Fruit fly (Drosophila melanogaster) whole organism, larva: ENCODE measurements around the gene CG15332.

Experiments
- noc ChIP-seq: fragments of 200-800 bp; sonication (Bioruptor generic); optimal IDR thresholded peaks from 3 replicates; lab custom pipeline; 2019; ENCODE audit warnings: missing biosample characterization, mild to moderate bottlenecking, missing genetic modification characterization, moderate library complexity

The CG15332 gene

DNA sequence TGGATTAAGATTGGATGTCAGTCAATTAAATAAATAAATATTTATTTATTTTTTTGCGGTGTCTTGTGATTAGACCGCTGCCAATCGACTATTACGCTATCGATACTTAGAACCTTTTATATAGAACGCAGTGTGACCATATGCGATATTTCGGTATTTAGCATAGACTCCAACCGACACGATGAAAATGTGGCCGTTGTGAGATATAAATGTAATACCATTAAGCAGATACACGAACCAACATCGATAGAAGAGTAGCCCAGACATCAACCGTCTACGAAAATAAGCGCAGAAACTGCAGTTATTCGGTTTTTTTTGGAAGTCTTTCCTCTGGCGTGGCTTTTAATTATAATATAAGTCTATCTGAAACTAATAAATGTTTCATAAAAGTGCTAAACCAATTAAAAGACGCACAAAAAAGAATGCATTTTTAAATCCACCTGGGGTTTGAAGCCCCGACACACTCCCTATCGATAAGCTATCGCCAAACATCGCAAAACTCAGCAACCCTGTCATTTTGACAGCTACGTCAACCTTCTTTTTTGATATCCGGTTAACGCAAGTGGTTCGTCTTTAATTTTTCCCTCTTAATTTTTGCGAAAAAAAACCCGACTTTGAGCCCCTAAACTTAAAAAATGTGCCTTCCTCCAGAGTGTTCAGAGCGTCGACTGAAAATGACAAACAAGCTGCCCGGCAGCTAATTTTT lies 22.4 kb downstream of the CG15332 start, which contains the start of the genes Dhdds and RpS14a:
Gene Dhdds, minus strand, starts transcription at position 142 of the 706 bp plus-strand sequence.
Gene RpS14a, plus strand, starts transcription at position 533 of the 706 bp plus-strand sequence.
- peak; percentile 8 for TF ChIP-seq noc (tag; lab: Kevin White, UChicago)

DNA sequence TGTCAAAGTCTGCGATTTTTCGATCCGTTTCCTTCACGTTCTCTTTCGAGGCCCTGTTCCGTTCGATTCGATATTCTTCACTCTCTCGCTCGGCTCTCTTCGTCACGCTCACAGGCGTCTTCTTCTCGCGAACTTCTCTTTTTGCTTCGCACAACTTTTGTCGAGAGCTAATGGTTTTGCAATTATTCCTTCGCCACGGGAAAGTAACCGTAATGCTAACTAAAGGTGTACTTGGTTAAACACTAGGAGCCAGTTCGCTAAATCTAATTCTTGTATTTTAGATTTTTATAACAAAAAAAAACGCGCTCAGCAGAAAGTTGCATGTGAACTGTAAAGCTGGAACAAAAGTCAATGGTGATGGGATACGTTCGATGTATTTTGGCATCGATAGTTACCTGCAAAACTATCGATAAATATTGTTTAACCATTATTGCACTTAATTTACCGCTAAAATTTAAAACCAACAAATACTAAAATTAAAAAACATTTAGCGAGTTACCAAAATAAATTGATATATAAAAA lies 24.7 kb downstream of the CG15332 start, which contains the start of gene mahe:
Gene mahe, minus strand, starts transcription at position 355 of the 522 bp plus-strand sequence.
- TF ChIP-seq noc (tag; lab: Kevin White, UChicago), result no peak

DNA sequence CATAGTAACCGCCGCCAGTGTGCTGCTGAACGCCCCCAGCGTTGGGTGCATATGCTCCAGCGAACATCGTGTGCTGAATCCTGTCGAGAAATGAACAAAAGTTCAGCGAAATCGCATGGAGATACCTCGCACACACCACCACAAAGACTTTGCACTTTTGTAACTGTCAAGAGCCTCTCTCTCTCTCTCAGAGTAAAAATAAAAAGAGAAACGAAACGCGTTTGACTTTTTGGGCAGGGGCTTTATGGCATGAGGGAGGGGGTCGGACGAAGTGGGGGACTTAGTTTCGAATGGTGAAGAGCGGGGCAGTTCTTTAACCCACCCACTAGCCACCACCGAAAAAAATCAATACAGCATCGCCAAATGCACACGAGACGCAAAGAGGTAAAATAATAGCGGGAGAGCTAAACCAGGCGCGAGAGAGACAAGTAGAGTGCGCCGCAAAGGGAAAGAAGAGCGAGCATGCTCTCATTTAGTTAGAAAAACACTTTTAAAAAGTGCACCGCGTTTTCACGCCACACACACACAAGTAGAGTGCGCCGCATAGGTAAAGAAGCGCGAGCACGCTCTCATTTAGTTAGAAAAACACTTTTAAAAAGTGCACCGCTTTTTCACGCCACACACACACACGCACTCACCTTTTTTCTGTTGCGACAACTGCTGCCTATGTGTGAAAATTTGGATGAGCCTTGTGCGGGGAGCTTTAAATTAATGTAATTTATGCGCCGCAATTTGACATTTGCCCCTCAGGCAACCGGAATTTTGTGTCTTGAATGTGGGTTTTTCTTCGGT lies 25.4 kb downstream of the CG15332 start:
- TF ChIP-seq noc (tag; lab: Kevin White, UChicago), result no peak

DNA sequence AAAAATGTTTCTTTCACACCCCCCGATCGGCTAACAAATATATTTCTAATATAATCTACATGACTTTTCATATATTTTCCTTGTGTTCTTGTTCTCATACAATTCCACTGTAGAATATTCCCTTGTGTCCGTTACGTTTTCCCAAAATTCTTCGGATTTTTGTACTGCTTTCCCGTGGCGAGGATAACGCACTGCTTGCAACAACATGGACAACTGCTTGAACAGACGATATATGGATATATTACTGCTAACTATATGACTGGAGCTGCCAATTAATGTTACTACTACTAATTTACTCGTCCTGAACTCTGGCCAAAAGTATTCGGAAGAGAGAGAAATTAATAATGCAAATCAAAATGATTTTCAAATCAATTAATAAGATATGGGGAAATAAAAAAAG lies 30.9 kb downstream of the CG15332 start:
- TF ChIP-seq noc (tag; lab: Kevin White, UChicago), result no peak

DNA sequence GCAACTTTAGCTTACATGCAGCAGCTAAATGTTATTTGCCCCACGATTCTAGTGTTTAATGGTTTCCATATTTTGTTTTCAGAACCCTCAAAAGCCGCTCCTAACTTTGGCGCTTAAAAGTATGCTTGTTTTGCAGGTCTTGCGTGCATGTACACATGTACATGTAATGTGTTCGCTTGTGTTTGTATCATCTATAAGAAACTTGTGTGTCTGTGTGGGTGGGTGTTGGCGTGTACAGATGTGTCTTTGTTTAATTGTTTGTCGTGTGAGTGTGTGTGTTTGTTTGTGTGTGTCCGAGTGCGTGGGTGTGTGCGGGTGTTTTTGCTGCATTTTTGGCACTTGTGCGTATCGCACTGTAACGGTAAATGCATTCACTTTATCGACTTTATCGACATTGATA lies 32.7 kb downstream of the CG15332 start:
- no peak for TF ChIP-seq noc (tag; lab: Kevin White, UChicago)

DNA sequence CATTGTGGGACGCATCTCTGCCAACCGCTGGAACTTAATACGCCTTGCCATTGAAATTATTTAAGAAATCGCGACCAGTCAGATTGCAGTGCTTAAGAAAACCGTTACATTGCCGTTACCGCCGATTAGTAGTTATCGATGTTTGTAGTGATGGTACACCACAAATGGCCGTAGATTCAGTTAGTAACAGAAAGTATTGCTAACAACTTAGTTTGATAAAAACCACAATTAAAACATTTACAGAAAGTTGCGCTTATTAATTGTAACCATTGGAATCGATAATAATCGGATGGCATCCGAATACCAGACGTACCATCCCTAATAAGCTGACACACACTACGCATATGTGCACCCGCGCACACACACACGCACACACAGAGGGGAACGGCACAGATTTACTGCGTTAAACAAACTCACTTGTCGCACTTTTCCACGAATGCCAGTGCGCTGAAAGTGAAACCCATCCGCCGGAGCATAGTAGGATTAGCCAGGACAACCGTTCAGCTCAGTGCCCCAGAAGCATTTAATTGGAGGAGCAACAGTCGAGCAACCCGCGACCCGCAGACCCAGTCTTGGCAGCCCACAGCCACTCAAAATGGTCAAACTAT lies 35.6 kb downstream of the CG15332 start, which contains the start of the genes hdm and Ykt6:
Gene hdm, minus strand, starts transcription at position 51 of the 608 bp plus-strand sequence.
Gene Ykt6, plus strand, starts transcription at position 329 of the 608 bp plus-strand sequence.
- no peak for TF ChIP-seq noc (tag; lab: Kevin White, UChicago)

DNA sequence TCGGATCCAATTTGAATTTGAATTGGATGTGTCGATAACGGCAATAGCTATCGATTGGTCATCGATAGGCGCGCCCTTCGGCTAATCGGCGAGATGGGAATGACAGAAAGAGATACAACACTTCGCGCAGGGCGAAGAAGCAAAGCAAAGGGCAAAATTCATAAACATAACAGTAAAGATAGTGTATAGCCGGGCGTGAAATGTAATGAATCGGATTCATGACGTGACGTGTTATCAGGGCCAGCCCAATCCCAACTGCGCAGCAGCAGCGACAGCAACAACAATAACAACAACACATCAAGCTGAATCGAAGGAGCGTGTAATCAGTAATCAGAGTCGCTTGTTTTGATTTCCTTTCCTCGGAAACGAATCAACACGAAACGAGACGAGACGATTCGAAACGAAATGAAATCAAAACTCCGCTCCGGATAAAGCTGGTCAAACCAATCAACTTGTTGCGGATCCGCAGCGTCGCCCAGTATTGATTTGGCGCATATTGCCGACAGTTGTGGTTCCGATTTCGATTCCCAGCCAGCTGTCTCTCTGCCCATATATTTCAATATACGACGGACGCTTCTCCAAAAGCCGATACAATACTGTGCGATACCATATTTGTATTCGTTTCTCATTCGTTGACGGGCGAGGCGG lies 43.7 kb downstream of the CG15332 start, which contains the start of gene snz:
Gene snz, plus strand, starts transcription at position 107 of the 648 bp plus-strand sequence.
- no peak for TF ChIP-seq noc (tag; lab: Kevin White, UChicago)

DNA sequence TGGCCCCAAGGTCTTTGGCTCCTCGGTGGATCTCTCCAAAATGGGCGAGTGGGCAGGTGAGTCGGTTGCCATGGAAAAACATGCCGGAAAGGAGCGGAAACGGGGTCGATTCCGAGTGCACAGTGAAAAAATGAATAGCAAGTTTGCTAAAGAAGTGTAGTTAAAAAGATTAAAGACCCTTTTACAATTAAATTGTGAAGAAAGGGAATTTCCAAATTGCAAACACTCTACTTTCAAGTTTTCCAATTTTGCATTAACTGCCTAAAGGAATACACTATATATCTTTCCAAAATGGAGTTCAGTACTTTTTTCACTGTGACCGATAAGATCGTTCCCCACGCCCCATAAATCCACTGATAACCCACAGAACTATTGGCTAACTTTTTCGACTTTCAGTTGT lies 46.3 kb downstream of the CG15332 start:
- TF ChIP-seq noc (tag; lab: Kevin White, UChicago), result no peak

DNA sequence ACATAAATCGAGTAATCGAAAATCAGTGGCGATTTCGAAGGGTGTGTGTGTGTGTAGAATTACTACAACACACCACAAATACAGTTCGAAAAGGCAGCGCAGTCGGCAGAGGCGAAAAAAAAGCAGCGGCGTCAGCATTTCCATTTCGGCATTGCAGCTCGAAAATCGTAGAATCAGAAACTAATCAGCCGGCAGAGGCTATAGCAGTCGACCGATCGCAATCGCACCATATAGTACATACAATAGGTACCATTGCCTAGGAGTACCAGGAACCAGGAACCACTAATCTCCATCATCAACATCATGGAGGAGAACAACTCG lies 46.8 kb downstream of the CG15332 start:
- no peak for TF ChIP-seq noc (tag; lab: Kevin White, UChicago)

DNA sequence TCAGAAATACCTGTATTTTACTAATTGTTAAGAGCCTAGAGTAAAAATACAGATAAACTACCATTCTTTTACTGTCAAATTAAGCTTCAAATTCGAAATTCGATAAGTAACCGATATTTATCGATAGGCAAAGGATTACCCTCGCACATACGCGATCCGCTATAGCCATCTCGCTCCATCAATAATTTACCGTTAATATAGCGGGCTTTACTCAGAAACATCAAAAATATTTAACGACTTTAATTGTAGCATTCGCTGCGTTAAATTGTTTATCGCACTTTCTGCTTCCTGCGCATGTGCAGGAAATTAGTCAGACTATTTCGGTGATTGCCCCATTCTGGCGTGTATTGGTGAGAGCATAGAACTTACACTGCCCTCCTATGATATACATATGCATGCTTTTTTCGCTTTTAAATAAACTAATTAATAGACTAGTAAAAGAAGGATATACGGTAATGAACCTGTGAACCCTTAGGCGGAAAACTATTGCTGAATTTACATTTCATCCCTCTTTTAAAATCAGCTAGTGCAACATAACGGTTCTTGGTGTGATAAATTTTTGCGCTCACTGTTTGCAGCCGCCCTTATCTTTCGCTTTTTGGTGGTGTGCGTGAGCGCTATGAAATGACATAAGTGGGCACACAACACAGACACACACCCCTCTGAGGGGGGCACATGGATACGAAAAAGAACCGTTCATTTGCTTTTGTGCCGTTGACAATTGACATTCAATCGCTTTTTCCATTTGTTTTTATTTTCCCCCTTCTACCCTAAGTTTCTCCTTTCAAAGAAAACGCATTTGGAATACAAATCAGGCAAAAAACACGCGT lies 47.3 kb downstream of the CG15332 start, which contains the start of the genes dpr14 and spidey:
Gene dpr14, minus strand, starts transcription at position 48 of the 830 bp plus-strand sequence.
Gene spidey, plus strand, starts transcription at position 693 of the 830 bp plus-strand sequence.
- TF ChIP-seq noc (tag; lab: Kevin White, UChicago), result peak; percentile 95
